Worm (Caenorhabditis elegans) whole organism, mixed stage, embryonic: ENCODE measurements around the gene jmjd-3.2.

Source experiments
- M03D4.4 ChIP-seq: sonication (generic microtip); optimal IDR thresholded peaks from 2 replicates; lab custom pipeline; 2017; ENCODE audit warnings: mild to moderate bottlenecking, missing genetic modification characterization, missing compliant biosample characterization
- blmp-1 ChIP-seq: fragments of 150-350 bp; optimal IDR thresholded peaks from 2 replicates; lab custom pipeline; 2014; ENCODE audit warnings: missing biosample characterization, missing genetic modification characterization
- ceh-39 ChIP-seq: fragments of 150-350 bp; optimal IDR thresholded peaks from 2 replicates; lab custom pipeline; 2014; ENCODE audit warnings: missing biosample characterization, missing genetic modification characterization
- lin-13 ChIP-seq: fragments of 150-350 bp; optimal IDR thresholded peaks from 2 replicates; lab custom pipeline; 2014; ENCODE audit warnings: missing biosample characterization, missing genetic modification characterization
- lin-32 ChIP-seq: fragments of 200-800 bp; sonication (Bioruptor generic); optimal IDR thresholded peaks from 2 replicates; lab custom pipeline; 2018; ENCODE audit warnings: mild to moderate bottlenecking, missing genetic modification characterization, missing compliant biosample characterization
- mep-1 ChIP-seq: fragments of 150-350 bp; optimal IDR thresholded peaks from 2 replicates; lab custom pipeline; 2017; ENCODE audit warnings: missing biosample characterization, missing genetic modification reagents, missing genetic modification characterization, inconsistent platforms
- nhr-12 ChIP-seq: fragments of 150-350 bp; optimal IDR thresholded peaks from 2 replicates; lab custom pipeline; 2014; ENCODE audit warnings: missing biosample characterization, missing genetic modification characterization
- nhr-2 ChIP-seq: fragments of 150-350 bp; optimal IDR thresholded peaks from 2 replicates; lab custom pipeline; 2014; ENCODE audit warnings: missing biosample characterization, missing genetic modification characterization
- nhr-76 ChIP-seq: sonication (generic microtip); optimal IDR thresholded peaks from 2 replicates; lab custom pipeline; 2017; ENCODE audit warnings: missing biosample characterization, missing genetic modification characterization
- pha-4 ChIP-seq: fragments of 150-350 bp; optimal IDR thresholded peaks from 2 replicates; lab custom pipeline; 2018; ENCODE audit warnings: missing biosample characterization, missing genetic modification reagents, missing genetic modification characterization
- unc-62 ChIP-seq: fragments of 150-350 bp; optimal IDR thresholded peaks from 2 replicates; lab custom pipeline; 2014; ENCODE audit warnings: missing biosample characterization, missing genetic modification reagents, missing genetic modification characterization
- ztf-11 ChIP-seq: fragments of 150-350 bp; optimal IDR thresholded peaks from 2 replicates; lab custom pipeline; 2014; ENCODE audit warnings: missing biosample characterization, missing genetic modification characterization

ce11 chrX:14500422-14501058, 52.5 kb downstream of the jmjd-3.2 start:
- TF ChIP-seq unc-62 (GFP tag; lab: Kevin White, UChicago) = no peak
- TF ChIP-seq ztf-11 (tag; lab: Kevin White, UChicago) = no peak
- TF ChIP-seq M03D4.4 (tag; lab: Kevin White, UChicago) = no peak
- no peak for TF ChIP-seq blmp-1 (tag; lab: Kevin White, UChicago)
- no peak for TF ChIP-seq pha-4 (tag; lab: Kevin White, UChicago)
- no peak for TF ChIP-seq nhr-76 (tag; lab: Kevin White, UChicago)
- no peak for TF ChIP-seq lin-13 (tag; lab: Kevin White, UChicago)
- TF ChIP-seq nhr-12 (tag; lab: Kevin White, UChicago) = no peak
- no peak for TF ChIP-seq ceh-39
- TF ChIP-seq nhr-2 (tag; lab: Kevin White, UChicago) = no peak
- TF ChIP-seq lin-32 (GFP tag; lab: Kevin White, UChicago) = no peak
- TF ChIP-seq mep-1 (tag; lab: Kevin White, UChicago) = no peak
